Fruit fly (Drosophila melanogaster) whole organism, embryonic: ENCODE measurements around the gene Cpsf100.
A peak's percentile ranks its signal among the peaks of the same experiment; 100 is the strongest.

Experiments used
- Atf6 ChIP-seq: fragments of 200-800 bp; sonication (Bioruptor generic); IDR thresholded peaks from 2 replicates; pipeline ENCODE4 v1.3.6; 2022; ENCODE audit warnings: missing biosample characterization, missing genetic modification characterization
- Bteb2 ChIP-seq: fragments of 200-800 bp; sonication (Bioruptor generic); optimal IDR thresholded peaks from 2 replicates; lab custom pipeline; 2016; ENCODE audit warnings: missing biosample characterization, missing genetic modification characterization
- C15 ChIP-seq: fragments of 200-800 bp; sonication (Bioruptor generic); IDR thresholded peaks from 3 replicates; pipeline ENCODE4 v1.3.6; 2022; ENCODE audit warnings: missing biosample characterization, missing genetic modification characterization
- CG10267 ChIP-seq: fragments of 200-800 bp; sonication (Bioruptor generic); optimal IDR thresholded peaks from 2 replicates; lab custom pipeline; 2018; ENCODE audit warnings: missing biosample characterization, mild to moderate bottlenecking, missing genetic modification characterization, moderate library complexity
- CG10366 ChIP-seq: fragments of 200-800 bp; sonication (Bioruptor generic); IDR thresholded peaks from 2 replicates; pipeline ENCODE4 v1.3.6; 2022; ENCODE audit warnings: missing biosample characterization, missing genetic modification characterization
- CG10979 ChIP-seq: fragments of 200-800 bp; sonication (Bioruptor generic); optimal IDR thresholded peaks from 2 replicates; lab custom pipeline; 2018; ENCODE audit warnings: missing biosample characterization, mild to moderate bottlenecking, missing genetic modification characterization, moderate library complexity
- CG11504 ChIP-seq: fragments of 200-800 bp; sonication (Bioruptor generic); optimal IDR thresholded peaks from 3 replicates; lab custom pipeline; 2019; ENCODE audit warnings: missing biosample characterization, mild to moderate bottlenecking, missing genetic modification characterization, moderate library complexity
- CG12942 ChIP-seq: fragments of 200-800 bp; sonication (Bioruptor generic); optimal IDR thresholded peaks from 3 replicates; lab custom pipeline; 2016; ENCODE audit warnings: missing biosample characterization, missing genetic modification characterization
- CG13296 ChIP-seq: fragments of 200-800 bp; sonication (Bioruptor generic); optimal IDR thresholded peaks from 3 replicates; lab custom pipeline; 2018; ENCODE audit warnings: missing biosample characterization, mild to moderate bottlenecking, missing genetic modification characterization
- CG1647 ChIP-seq: fragments of 200-800 bp; sonication (Bioruptor generic); optimal IDR thresholded peaks from 3 replicates; lab custom pipeline; 2016; ENCODE audit warnings: missing biosample characterization, missing genetic modification characterization
- CG17359 ChIP-seq: fragments of 200-800 bp; sonication (Bioruptor generic); optimal IDR thresholded peaks from 3 replicates; lab custom pipeline; 2018; ENCODE audit warnings: missing biosample characterization, mild to moderate bottlenecking, missing genetic modification characterization, moderate library complexity
- CG3163 ChIP-seq: fragments of 200-800 bp; sonication (Bioruptor generic); optimal IDR thresholded peaks from 3 replicates; lab custom pipeline; 2016; ENCODE audit warnings: missing biosample characterization, missing genetic modification characterization
- CG34224 ChIP-seq: fragments of 200-800 bp; sonication (Bioruptor generic); IDR thresholded peaks from 3 replicates; pipeline ENCODE4 v1.3.6; 2022; ENCODE audit warnings: missing biosample characterization, missing genetic modification characterization; ENCODE audit not compliant: partially characterized antibody
- CG42726 ChIP-seq: fragments of 200-800 bp; sonication (Bioruptor generic); IDR thresholded peaks from 2 replicates; pipeline ENCODE4 v1.3.6; 2022; ENCODE audit warnings: missing biosample characterization, missing genetic modification characterization; ENCODE audit not compliant: partially characterized antibody
- CG5180 ChIP-seq: fragments of 200-800 bp; sonication (Bioruptor generic); optimal IDR thresholded peaks from 3 replicates; lab custom pipeline; 2017; ENCODE audit warnings: missing biosample characterization, missing genetic modification characterization, mild to moderate bottlenecking, moderate library complexity, missing genetic modification reagents
- CG8944 ChIP-seq: fragments of 200-800 bp; sonication (Bioruptor generic); optimal IDR thresholded peaks from 3 replicates; lab custom pipeline; 2016; ENCODE audit warnings: missing biosample characterization, missing genetic modification characterization
- CG9817 ChIP-seq: fragments of 200-800 bp; sonication (Bioruptor generic); optimal IDR thresholded peaks from 2 replicates; lab custom pipeline; 2018; ENCODE audit warnings: missing biosample characterization, mild to moderate bottlenecking, missing genetic modification characterization, moderate library complexity
- Chrac-16 ChIP-seq: fragments of 200-800 bp; sonication (Bioruptor generic); optimal IDR thresholded peaks from 3 replicates; lab custom pipeline; 2016; ENCODE audit warnings: missing biosample characterization, missing genetic modification characterization
- D ChIP-seq, 2 experiments: fragments of 200-800 bp in 1 of 2; fragments of >200 bp in 1 of 2; sonication (Bioruptor generic) in 1 of 2; optimal IDR thresholded peaks; 2 replicates in 1 of 2; 3 replicates in 1 of 2; lab custom pipeline; 2017; ENCODE audit warnings: mild to moderate bottlenecking in 1 of 2, missing biosample characterization in 1 of 2, missing genetic modification characterization in 1 of 2, missing genetic modification reagents in 1 of 2
- Dad ChIP-seq: fragments of 200-800 bp; sonication (Bioruptor generic); optimal IDR thresholded peaks from 3 replicates; lab custom pipeline; 2016; ENCODE audit warnings: missing biosample characterization, missing genetic modification characterization
- Dip3 ChIP-seq: fragments of 200-800 bp; sonication (Bioruptor generic); optimal IDR thresholded peaks from 3 replicates; lab custom pipeline; 2016; ENCODE audit warnings: missing biosample characterization, missing genetic modification characterization
- Dp ChIP-seq: fragments of 200-800 bp; sonication (Bioruptor generic); optimal IDR thresholded peaks from 2 replicates; lab custom pipeline; 2018; ENCODE audit warnings: missing biosample characterization, mild to moderate bottlenecking, missing genetic modification characterization, moderate library complexity
- Drgx ChIP-seq: fragments of 200-800 bp; sonication (Bioruptor generic); IDR thresholded peaks from 2 replicates; pipeline ENCODE4 v1.3.6; 2022; ENCODE audit warnings: missing biosample characterization, missing genetic modification characterization
- Ets65A ChIP-seq: fragments of 200-800 bp; sonication (Bioruptor generic); peaks from one replicate; lab custom pipeline; 2016; ENCODE audit warnings: missing biosample characterization, missing genetic modification characterization
- Ets97D ChIP-seq: fragments of 200-800 bp; sonication (Bioruptor generic); optimal IDR thresholded peaks from 3 replicates; lab custom pipeline; 2016; ENCODE audit warnings: missing biosample characterization, missing genetic modification characterization
- Hr51 ChIP-seq, 2 experiments: fragments of 200-800 bp; sonication (Bioruptor generic); optimal IDR thresholded peaks; 2 replicates in 1 of 2; 3 replicates in 1 of 2; lab custom pipeline; 2016 to 2018; ENCODE audit warnings: missing biosample characterization in 2 of 2, missing genetic modification characterization in 2 of 2, mild to moderate bottlenecking in 1 of 2, moderate library complexity in 1 of 2
- NfI ChIP-seq: fragments of 200-800 bp; sonication (Bioruptor generic); optimal IDR thresholded peaks from 3 replicates; lab custom pipeline; 2018; ENCODE audit warnings: missing biosample characterization, mild to moderate bottlenecking, missing genetic modification characterization, moderate library complexity
- Optix ChIP-seq: fragments of 200-800 bp; sonication (Bioruptor generic); IDR thresholded peaks from 3 replicates; pipeline ENCODE4 v1.3.6; 2022; ENCODE audit warnings: missing biosample characterization, missing genetic modification characterization
- Ptx1 ChIP-seq: fragments of 200-800 bp; sonication (Bioruptor generic); IDR thresholded peaks from 2 replicates; pipeline ENCODE4 v1.3.6; 2022; ENCODE audit warnings: missing biosample characterization, missing genetic modification characterization
- Scr ChIP-seq: fragments of 200-800 bp; sonication (Bioruptor generic); IDR thresholded peaks from 2 replicates; pipeline ENCODE4 v1.3.6; 2022; ENCODE audit warnings: missing biosample characterization, missing genetic modification characterization; ENCODE audit not compliant: partially characterized antibody
- Sox102F ChIP-seq: fragments of 200-800 bp; sonication (Bioruptor generic); optimal IDR thresholded peaks from 2 replicates; lab custom pipeline; 2018; ENCODE audit warnings: missing biosample characterization, mild to moderate bottlenecking, missing genetic modification characterization, moderate library complexity
- Vsx1 ChIP-seq: fragments of 200-800 bp; sonication (Bioruptor generic); optimal IDR thresholded peaks from 2 replicates; lab custom pipeline; 2017; ENCODE audit warnings: missing biosample characterization, mild to moderate bottlenecking, missing genetic modification characterization, missing genetic modification reagents
- bcd ChIP-seq: fragments of 200-800 bp; sonication (Bioruptor generic); optimal IDR thresholded peaks from 2 replicates; lab custom pipeline; 2017; ENCODE audit warnings: missing biosample characterization, mild to moderate bottlenecking, missing genetic modification characterization
- caup ChIP-seq: fragments of 200-800 bp; sonication (Bioruptor generic); optimal IDR thresholded peaks from 3 replicates; lab custom pipeline; 2017; ENCODE audit warnings: missing biosample characterization, mild to moderate bottlenecking, missing genetic modification characterization, moderate library complexity; ENCODE audit not compliant: severe bottlenecking
- chn ChIP-seq: fragments of 200-800 bp; sonication (Bioruptor generic); optimal IDR thresholded peaks from 2 replicates; lab custom pipeline; 2016; ENCODE audit warnings: missing biosample characterization, missing genetic modification characterization
- danr ChIP-seq: fragments of 200-800 bp; sonication (Bioruptor generic); IDR thresholded peaks from 2 replicates; pipeline ENCODE4 v1.3.6; 2022; ENCODE audit warnings: missing biosample characterization, missing genetic modification characterization
- ftz-f1 ChIP-seq: fragments of 200-800 bp; sonication (Bioruptor generic); optimal IDR thresholded peaks from 2 replicates; lab custom pipeline; 2016; ENCODE audit warnings: missing biosample characterization, missing genetic modification characterization
- lilli ChIP-seq: fragments of 200-800 bp; sonication (Bioruptor generic); optimal IDR thresholded peaks from 3 replicates; lab custom pipeline; 2016; ENCODE audit warnings: missing biosample characterization, missing genetic modification characterization
- lola ChIP-seq, 3 experiments: fragments of >200 bp in 2 of 3; fragments of 200-800 bp in 1 of 3; sonication (Bioruptor generic) in 1 of 3; optimal IDR thresholded peaks; 2 replicates each; lab custom pipeline; 2017 to 2019; ENCODE audit warnings: missing biosample characterization in 3 of 3, missing genetic modification characterization in 3 of 3, mild to moderate bottlenecking in 1 of 3, moderate library complexity in 1 of 3
- nau ChIP-seq: fragments of 200-800 bp; sonication (Bioruptor generic); optimal IDR thresholded peaks from 3 replicates; lab custom pipeline; 2017; ENCODE audit warnings: missing biosample characterization, mild to moderate bottlenecking, missing genetic modification characterization, missing genetic modification reagents
- prd ChIP-seq, 3 experiments: fragments of >200 bp in 2 of 3; fragments of 200-800 bp in 1 of 3; sonication (Bioruptor generic) in 1 of 3; optimal IDR thresholded peaks in 2 of 3; IDR thresholded peaks in 1 of 3; 2 replicates in 2 of 3; 3 replicates in 1 of 3; pipeline versions ENCODE4 v1.3.6 to Lab custom; 2017 to 2022; ENCODE audit warnings: missing biosample characterization in 1 of 3, missing genetic modification characterization in 1 of 3
- ranshi ChIP-seq: fragments of 200-800 bp; sonication (Bioruptor generic); IDR thresholded peaks from 2 replicates; pipeline ENCODE4 v1.3.6; 2022; ENCODE audit warnings: missing biosample characterization, missing genetic modification characterization
- sima ChIP-seq: fragments of 200-800 bp; sonication (Bioruptor generic); optimal IDR thresholded peaks from 2 replicates; lab custom pipeline; 2016; ENCODE audit warnings: missing biosample characterization, missing genetic modification characterization
- sob ChIP-seq: fragments of 200-800 bp; sonication (Bioruptor generic); IDR thresholded peaks from 2 replicates; pipeline ENCODE4 v1.3.6; 2022; ENCODE audit warnings: missing biosample characterization, missing genetic modification characterization
- toy ChIP-seq: fragments of 200-800 bp; sonication (Bioruptor generic); IDR thresholded peaks from 2 replicates; pipeline ENCODE4 v1.3.6; 2022; ENCODE audit warnings: missing biosample characterization, missing genetic modification characterization
- twi ChIP-seq: fragments of 200-800 bp; optimal IDR thresholded peaks from 2 replicates; lab custom pipeline; 2019; ENCODE audit warnings: missing biosample characterization, mild to moderate bottlenecking, missing genetic modification characterization, moderate library complexity
- wor ChIP-seq: fragments of 200-800 bp; sonication (Bioruptor generic); IDR thresholded peaks from 2 replicates; pipeline ENCODE4 v1.3.6; 2022; ENCODE audit warnings: missing biosample characterization, missing genetic modification characterization

Cpsf100 gene

DNA sequence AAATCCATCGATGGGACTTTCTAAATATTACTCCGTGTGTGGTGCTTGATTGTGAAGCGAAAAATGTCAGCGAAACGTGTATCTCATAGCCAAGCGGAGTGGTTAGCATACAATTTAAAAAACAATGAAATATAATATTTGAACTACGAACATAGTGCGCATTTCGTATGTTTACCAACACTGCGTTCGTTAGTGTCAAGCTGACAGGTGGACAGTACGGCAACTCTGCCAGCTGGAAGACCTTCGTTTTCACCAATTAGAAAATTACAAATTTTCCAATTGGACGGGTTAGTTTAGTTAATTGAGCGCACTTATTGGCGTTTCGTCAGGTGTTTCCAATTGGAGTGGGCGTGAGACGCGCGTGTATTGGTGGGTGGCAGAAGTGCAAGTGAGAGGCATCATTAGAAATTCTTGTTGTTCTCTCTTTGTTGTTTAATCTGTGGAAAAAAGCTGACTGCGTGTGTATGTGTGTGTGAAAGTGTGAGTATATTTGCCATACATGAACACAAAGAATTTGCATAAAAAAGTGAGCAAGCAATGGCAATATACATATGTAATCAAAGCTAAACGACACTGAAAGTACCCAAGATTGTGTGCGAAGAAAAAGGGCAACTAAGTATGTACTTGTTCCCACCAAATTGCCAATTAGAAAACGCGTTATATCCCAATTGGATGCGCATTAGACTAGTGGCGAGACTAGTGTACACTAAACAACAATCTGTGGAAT, 5.5 kb downstream of the Cpsf100 start (continued):
- TF ChIP-seq wor (no peak), Ets65A (GFP tag; lab: Kevin White, UChicago) (peak; percentile 15), CG10979 (tag; lab: Kevin White, UChicago) (no peak), sima (GFP tag; lab: Kevin White, UChicago) (no peak), ranshi (no peak), CG5180 (no peak), CG10267 (peak; percentile 85), Dip3 (GFP tag; lab: Kevin White, UChicago) (peak; percentile 61), Chrac-16 (GFP tag; lab: Kevin White, UChicago) (peak; percentile 43), caup (GFP tag; lab: Kevin White, UChicago) (peak; percentile 18), danr (GFP tag; lab: Robert Waterston, UW) (no peak), ftz-f1 (peak; percentile 96), Ets97D (GFP tag; lab: Kevin White, UChicago) (peak; percentile 80), sob (GFP tag; lab: Robert Waterston, UW) (peak; percentile 59; the same call in 1 of the 2 replicates), lilli (GFP tag; lab: Kevin White, UChicago) (peak; percentile 65), Dp (GFP tag; lab: Kevin White, UChicago) (peak; percentile 57), Drgx (no peak), CG13296 (GFP tag; lab: Kevin White, UChicago) (no peak), NfI (GFP tag; lab: Kevin White, UChicago) (peak; percentile 53), CG17359 (tag; lab: Kevin White, UChicago) (peak; percentile 44), Vsx1 (GFP tag; lab: Kevin White, UChicago) (peak; percentile 24), lola (GFP tag; optimal IDR thresholded peaks at IDR 0.05; lab: Kevin White, UChicago) (no peak), CG12942 (GFP tag; lab: Kevin White, UChicago) (no peak), toy (GFP tag; lab: Robert Waterston, UW) (no peak), chn (GFP tag; lab: Kevin White, UChicago) (peak; percentile 66), Hr51 (GFP tag; optimal IDR thresholded peaks at IDR 0.05; lab: Kevin White, UChicago) (no peak), Ptx1 (0 out of 2 replicates have a peak, but pooled peaks have one; percentile 7), Atf6 (GFP tag; lab: Robert Waterston, UW) (no peak), CG42726 (GFP tag; lab: Robert Waterston, UW) (0 out of 2 replicates have a peak, but pooled peaks have one; percentile 26), Optix (GFP tag; lab: Robert Waterston, UW) (no peak), prd (optimal IDR thresholded peaks at IDR 0.05; lab: Kevin White, UChicago) (no peak), prd (GFP tag; IDR thresholded peaks at IDR 0.05; lab: Robert Waterston, UW) (0 out of 3 replicates have a peak, but pooled peaks have one; percentile 17), twi (tag; lab: Kevin White, UChicago) (no peak), Bteb2 (GFP tag; lab: Kevin White, UChicago) (peak; percentile 49), D (optimal IDR thresholded peaks at IDR 0.05; lab: Kevin White, UChicago) (no peak), D (GFP tag; optimal IDR thresholded peaks at IDR 0.05; lab: Kevin White, UChicago) (no peak), CG34224 (peak; percentile 8; the same call in 1 of the 3 replicates), CG3163 (peak; percentile 33), Dad (GFP tag; lab: Kevin White, UChicago) (peak; percentile 55), Sox102F (peak; percentile 37), CG10366 (GFP tag; lab: Robert Waterston, UW) (no peak), C15 (GFP tag; lab: Robert Waterston, UW) (no peak), bcd (peak; percentile 7), Scr (GFP tag; lab: Robert Waterston, UW) (no peak), CG8944 (no peak), CG9817 (tag; lab: Kevin White, UChicago) (peak; percentile 36), CG11504 (peak; percentile 23), CG1647 (GFP tag; lab: Kevin White, UChicago) (peak; percentile 30), nau (GFP tag; lab: Kevin White, UChicago) (no peak)
